Fruit fly (Drosophila melanogaster) whole organism: ENCODE data around the gene Serinc.

ENCODE experiments used
- CG8478 ChIP-seq: fragments of >200 bp; optimal IDR thresholded peaks from 2 replicates; lab custom pipeline; 2018; ENCODE audit warnings: inconsistent platforms
- Dll ChIP-seq: fragments of >200 bp; optimal IDR thresholded peaks from 2 replicates; lab custom pipeline; 2017
- EcR ChIP-seq, 2 experiments: fragments of >200 bp; optimal IDR thresholded peaks; 2 replicates each; lab custom pipeline; 2017; ENCODE audit warnings: missing biosample characterization in 2 of 2, missing genetic modification characterization in 2 of 2, missing genetic modification reagents in 2 of 2
- pan ChIP-seq: fragments of >200 bp; optimal IDR thresholded peaks from 2 replicates; lab custom pipeline; 2017
- psq ChIP-seq: fragments of >200 bp; optimal IDR thresholded peaks from 2 replicates; lab custom pipeline; 2017
- usp ChIP-seq: fragments of >200 bp; optimal IDR thresholded peaks from 2 replicates; lab custom pipeline; 2017; ENCODE audit warnings: missing biosample characterization, missing genetic modification characterization, mixed read lengths

- TF ChIP-seq pan (no peak), Dll (lab: Kevin White, UChicago) (no peak), EcR (GFP tag; optimal IDR thresholded peaks at IDR 0.05; lab: Kevin White, UChicago) (no peak), psq (lab: Kevin White, UChicago) (no peak), usp (GFP tag; lab: Kevin White, UChicago) (no peak), CG8478 (lab: Kevin White, UChicago) (no peak)
Observed at dm6 chr3L:16437271-16437670, 24.7 kb downstream of the Serinc start.
